Worm (Caenorhabditis elegans) whole organism, L4 larva: ENCODE data around the gene sre-32.

Source experiments
- D1046.2 ChIP-seq: fragments of 200-800 bp; sonication (Bioruptor generic); IDR thresholded peaks from 2 replicates; pipeline ENCODE4 v1.3.6; 2022; ENCODE audit warnings: missing genetic modification characterization, missing compliant biosample characterization
- F10B5.3 ChIP-seq: sonication (generic microtip); optimal IDR thresholded peaks from 2 replicates; lab custom pipeline; 2016; ENCODE audit warnings: mild to moderate bottlenecking, missing genetic modification characterization, missing compliant biosample characterization
- F49E8.2 ChIP-seq: sonication (generic microtip); optimal IDR thresholded peaks from 2 replicates; lab custom pipeline; 2016; ENCODE audit warnings: missing compliant biosample characterization, mild to moderate bottlenecking, missing genetic modification characterization, borderline replicate concordance
- R02D3.7 ChIP-seq: fragments of 150-350 bp; sonication (generic microtip); optimal IDR thresholded peaks from 3 replicates; lab custom pipeline; 2014; ENCODE audit warnings: missing biosample characterization, missing genetic modification characterization
- Y48G9A.11 ChIP-seq: fragments of 200-800 bp; sonication (Bioruptor generic); IDR thresholded peaks from 2 replicates; pipeline ENCODE4 v1.3.6; 2022; ENCODE audit warnings: missing genetic modification reagents, missing genetic modification characterization, missing compliant biosample characterization
- Y5F2A.4 ChIP-seq: fragments of 200-800 bp; sonication (Bioruptor generic); optimal IDR thresholded peaks from 2 replicates; lab custom pipeline; 2018; ENCODE audit warnings: mild to moderate bottlenecking, missing genetic modification characterization, missing compliant biosample characterization
- Y75B8A.6 ChIP-seq: fragments of 200-800 bp; sonication (Bioruptor generic); IDR thresholded peaks from 2 replicates; pipeline ENCODE4 v1.3.6; 2022; ENCODE audit warnings: missing genetic modification reagents, missing genetic modification characterization, missing compliant biosample characterization
- ZK546.5 ChIP-seq, 2 experiments: sonication (generic microtip); optimal IDR thresholded peaks; 2 replicates each; lab custom pipeline; 2017; ENCODE audit warnings: missing biosample characterization in 2 of 2, missing genetic modification characterization in 2 of 2
- ama-1 ChIP-seq: fragments of 150-350 bp; optimal IDR thresholded peaks from 2 replicates; lab custom pipeline; 2014; ENCODE audit warnings: inconsistent platforms, mixed read lengths
- ceh-44 ChIP-seq: fragments of 200-800 bp; sonication (Bioruptor generic); IDR thresholded peaks from 2 replicates; pipeline ENCODE4 v1.3.6; 2022; ENCODE audit warnings: missing genetic modification reagents, missing genetic modification characterization, missing compliant biosample characterization
- ces-1 ChIP-seq: fragments of 150-350 bp; sonication (generic microtip); optimal IDR thresholded peaks from 4 replicates; lab custom pipeline; 2014; ENCODE audit warnings: missing biosample characterization, missing genetic modification reagents, missing genetic modification characterization
- ctbp-1 ChIP-seq: fragments of 200-800 bp; sonication (Bioruptor generic); IDR thresholded peaks from 2 replicates; pipeline ENCODE4 v1.3.6; 2022; ENCODE audit warnings: missing genetic modification reagents, missing genetic modification characterization, missing compliant biosample characterization
- daf-12 ChIP-seq: fragments of 150-350 bp; optimal IDR thresholded peaks from 2 replicates; lab custom pipeline; 2014; ENCODE audit warnings: missing biosample characterization, missing genetic modification reagents, missing genetic modification characterization
- dmd-8 ChIP-seq: fragments of 200-800 bp; sonication (Bioruptor generic); IDR thresholded peaks from 2 replicates; pipeline ENCODE4 v1.3.6; 2022; ENCODE audit warnings: missing genetic modification characterization, missing compliant biosample characterization
- dpl-1 ChIP-seq: fragments of 150-350 bp; optimal IDR thresholded peaks from 2 replicates; lab custom pipeline; 2014; ENCODE audit warnings: missing biosample characterization, missing genetic modification reagents, missing genetic modification characterization
- dve-1 ChIP-seq: sonication (generic microtip); optimal IDR thresholded peaks from 2 replicates; lab custom pipeline; 2017; ENCODE audit warnings: antibody characterized with exemption, mild to moderate bottlenecking, missing genetic modification characterization, missing compliant biosample characterization; ENCODE audit not compliant: insufficient read depth
- egl-43 ChIP-seq: fragments of 200-800 bp; sonication (Bioruptor generic); IDR thresholded peaks from 2 replicates; pipeline ENCODE4 v1.3.6; 2022; ENCODE audit warnings: missing genetic modification reagents, missing genetic modification characterization, missing compliant biosample characterization
- fkh-10 ChIP-seq: fragments of 150-350 bp; optimal IDR thresholded peaks from 2 replicates; lab custom pipeline; 2014; ENCODE audit warnings: missing biosample characterization, missing genetic modification reagents, missing genetic modification characterization
- fos-1 ChIP-seq: fragments of 150-350 bp; optimal IDR thresholded peaks from 2 replicates; lab custom pipeline; 2014; ENCODE audit warnings: missing biosample characterization, missing genetic modification characterization
- hif-1 ChIP-seq, 2 experiments: sonication (generic microtip); optimal IDR thresholded peaks; 2 replicates each; lab custom pipeline; 2016 to 2017; ENCODE audit warnings: missing compliant biosample characterization in 2 of 2, missing genetic modification characterization in 2 of 2, missing genetic modification reagents in 2 of 2, missing genotype in 2 of 2, mild to moderate bottlenecking in 1 of 2
- hlh-11 ChIP-seq: fragments of 200-800 bp; sonication (Bioruptor generic); optimal IDR thresholded peaks from 2 replicates; lab custom pipeline; 2018; ENCODE audit warnings: mild to moderate bottlenecking, missing genetic modification characterization, missing compliant biosample characterization
- lim-7 ChIP-seq: fragments of 200-800 bp; sonication (Bioruptor generic); IDR thresholded peaks from 2 replicates; pipeline ENCODE4 v1.3.6; 2022; ENCODE audit warnings: missing genetic modification characterization, missing compliant biosample characterization
- lin-1 ChIP-seq: fragments of 200-800 bp; sonication (Bioruptor generic); IDR thresholded peaks from 2 replicates; pipeline ENCODE4 v1.3.6; 2022; ENCODE audit warnings: missing genetic modification reagents, missing genetic modification characterization, missing compliant biosample characterization
- lin-38 ChIP-seq: fragments of 200-800 bp; sonication (Bioruptor generic); IDR thresholded peaks from 2 replicates; pipeline ENCODE4 v1.3.6; 2022; ENCODE audit warnings: missing genetic modification reagents, missing genetic modification characterization, missing compliant biosample characterization
- lin-39 ChIP-seq: fragments of 150-350 bp; optimal IDR thresholded peaks from 2 replicates; lab custom pipeline; 2014; ENCODE audit warnings: missing biosample characterization, missing genetic modification reagents, missing genetic modification characterization
- lir-3 ChIP-seq: sonication (generic microtip); optimal IDR thresholded peaks from 2 replicates; lab custom pipeline; 2016; ENCODE audit warnings: mild to moderate bottlenecking, missing genetic modification characterization, missing compliant biosample characterization
- madf-5 ChIP-seq, 2 experiments: fragments of 200-800 bp; sonication (Bioruptor generic); IDR thresholded peaks; 2 replicates each; pipeline ENCODE4 v1.3.6; 2022; ENCODE audit warnings: missing compliant biosample characterization in 2 of 2, missing genetic modification characterization in 2 of 2
- mes-2 ChIP-seq: sonication (generic microtip); optimal IDR thresholded peaks from 2 replicates; lab custom pipeline; 2016; ENCODE audit warnings: missing genotype, mild to moderate bottlenecking, missing genetic modification characterization, missing compliant biosample characterization; ENCODE audit not compliant: poor library complexity, severe bottlenecking
- mxl-2 ChIP-seq: fragments of 200-800 bp; sonication (Bioruptor generic); conservative IDR thresholded peaks from 2 replicates; pipeline ENCODE4 v1.3.6; 2022; ENCODE audit warnings: missing genetic modification reagents, missing genetic modification characterization, missing compliant biosample characterization
- nhr-10 ChIP-seq: fragments of 150-350 bp; optimal IDR thresholded peaks from 2 replicates; lab custom pipeline; 2014; ENCODE audit warnings: missing biosample characterization, missing genetic modification characterization
- nhr-102 ChIP-seq: sonication (generic microtip); optimal IDR thresholded peaks from 2 replicates; lab custom pipeline; 2016; ENCODE audit warnings: mild to moderate bottlenecking, missing genetic modification characterization, moderate library complexity, missing compliant biosample characterization
- nhr-111 ChIP-seq: fragments of 200-800 bp; sonication (Bioruptor generic); optimal IDR thresholded peaks from 2 replicates; lab custom pipeline; 2018; ENCODE audit warnings: mild to moderate bottlenecking, missing genetic modification characterization, missing compliant biosample characterization
- nhr-28 ChIP-seq: fragments of 150-350 bp; optimal IDR thresholded peaks from 2 replicates; lab custom pipeline; 2014; ENCODE audit warnings: missing biosample characterization, missing genetic modification characterization
- nhr-41 ChIP-seq: fragments of 200-800 bp; sonication (Bioruptor generic); IDR thresholded peaks from 2 replicates; pipeline ENCODE4 v1.3.6; 2022; ENCODE audit warnings: missing genetic modification reagents, missing genetic modification characterization, missing compliant biosample characterization
- nhr-48 ChIP-seq: sonication (generic microtip); optimal IDR thresholded peaks from 2 replicates; lab custom pipeline; 2016; ENCODE audit warnings: mild to moderate bottlenecking, missing genetic modification characterization, missing compliant biosample characterization
- saeg-2 ChIP-seq: fragments of 200-800 bp; sonication (Bioruptor generic); IDR thresholded peaks from 2 replicates; pipeline ENCODE4 v1.3.6; 2022; ENCODE audit warnings: missing genetic modification reagents, missing genetic modification characterization, missing compliant biosample characterization
- sdz-12 ChIP-seq: fragments of 200-800 bp; sonication (Bioruptor generic); optimal IDR thresholded peaks from 2 replicates; lab custom pipeline; 2018; ENCODE audit warnings: mild to moderate bottlenecking, missing genetic modification characterization, missing compliant biosample characterization
- snpc-1.2 ChIP-seq: fragments of 200-800 bp; sonication (Bioruptor generic); IDR thresholded peaks from 2 replicates; pipeline ENCODE4 v1.3.6; 2022; ENCODE audit warnings: missing genetic modification reagents, missing genetic modification characterization, missing compliant biosample characterization
- tag-97 ChIP-seq: fragments of 200-800 bp; sonication (Bioruptor generic); IDR thresholded peaks from 2 replicates; pipeline ENCODE4 v1.3.6; 2022; ENCODE audit warnings: missing genetic modification characterization, missing compliant biosample characterization
- tra-1 ChIP-seq: fragments of 200-800 bp; sonication (Bioruptor generic); IDR thresholded peaks from 2 replicates; pipeline ENCODE4 v1.3.6; 2022; ENCODE audit warnings: missing genetic modification reagents, missing genetic modification characterization, missing compliant biosample characterization
- zfp-2 ChIP-seq: sonication (generic microtip); optimal IDR thresholded peaks from 2 replicates; lab custom pipeline; 2016; ENCODE audit warnings: mild to moderate bottlenecking, missing genetic modification characterization, missing compliant biosample characterization
- zfp-3 ChIP-seq: fragments of 200-800 bp; sonication (Bioruptor generic); conservative IDR thresholded peaks from 2 replicates; pipeline ENCODE4 v1.3.6; 2022; ENCODE audit warnings: missing genetic modification reagents, missing genetic modification characterization, missing compliant biosample characterization
- zip-2 ChIP-seq: fragments of 150-350 bp; optimal IDR thresholded peaks from 2 replicates; lab custom pipeline; 2014; ENCODE audit warnings: missing biosample characterization, missing genetic modification characterization
- ztf-11 ChIP-seq: fragments of 150-350 bp; optimal IDR thresholded peaks from 2 replicates; lab custom pipeline; 2014; ENCODE audit warnings: missing biosample characterization, missing genetic modification characterization

Gene sre-32

DNA sequence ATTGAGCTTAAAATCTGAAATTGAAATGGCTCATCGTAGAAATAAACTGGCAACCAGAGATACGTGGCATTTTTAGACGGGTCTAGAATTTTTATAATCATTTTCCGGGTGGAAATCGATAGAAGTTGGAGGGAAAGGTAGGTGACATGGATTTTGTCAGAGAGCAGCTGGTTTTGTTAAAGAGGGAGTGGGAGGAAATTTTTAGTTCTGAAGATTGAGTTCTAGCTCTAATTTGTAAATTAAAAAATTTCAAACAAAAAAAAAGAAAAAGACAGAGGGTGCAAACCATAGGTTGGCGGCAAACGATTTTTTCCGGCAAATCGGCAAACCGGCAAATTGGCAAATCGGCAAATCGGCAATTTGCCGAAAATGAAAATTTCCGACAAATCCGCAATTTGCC is at the start of gene sre-32:
Gene sre-32, minus strand, starts transcription at position 101 of the 400 bp plus-strand sequence.
- TF ChIP-seq nhr-10 (tag; lab: Kevin White, UChicago) (no peak), lin-39 (tag; lab: Kevin White, UChicago) (no peak), saeg-2 (GFP tag; lab: Robert Waterston, UW) (no peak), lin-38 (GFP tag; lab: Robert Waterston, UW) (no peak), zip-2 (no peak), ZK546.5 (tag; optimal IDR thresholded peaks at IDR 0.05; lab: Kevin White, UChicago) (no peak), Y75B8A.6 (GFP tag; lab: Robert Waterston, UW) (no peak), snpc-1.2 (GFP tag; lab: Robert Waterston, UW) (no peak), madf-5 (GFP tag; IDR thresholded peaks at IDR 0.05; lab: Robert Waterston, UW) (no peak), ama-1 (lab: Kevin White, UChicago) (no peak)

DNA sequence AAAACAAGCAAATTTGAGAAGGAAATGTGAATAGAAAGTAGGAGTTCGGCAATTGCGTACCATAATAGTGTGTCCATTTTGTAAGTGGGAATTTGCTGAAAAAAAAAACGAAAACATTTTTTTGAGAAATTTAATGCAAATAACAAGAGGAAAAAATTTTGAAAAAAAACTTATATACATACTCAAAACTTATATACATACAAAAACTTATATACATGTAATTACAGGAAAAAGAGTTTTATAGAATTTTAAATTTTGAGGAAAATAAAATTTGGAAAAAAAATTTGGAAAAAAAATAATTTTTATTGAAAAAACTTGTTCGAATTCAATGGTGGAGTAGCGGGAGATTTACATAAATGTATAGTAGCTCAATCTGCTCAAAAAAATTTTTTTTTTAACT is 46.3 kb upstream of the sre-32 start, which contains the start of gene ador-1:
Gene ador-1, minus strand, starts transcription at position 101 of the 400 bp plus-strand sequence.
- TF ChIP-seq F10B5.3 (no peak), F49E8.2 (tag; lab: Kevin White, UChicago) (no peak), ceh-44 (no peak), nhr-111 (GFP tag; lab: Kevin White, UChicago) (no peak), fos-1 (tag; lab: Kevin White, UChicago) (no peak), Y5F2A.4 (GFP tag; lab: Kevin White, UChicago) (no peak), daf-12 (no peak), D1046.2 (GFP tag; lab: Robert Waterston, UW) (no peak), tag-97 (GFP tag; lab: Robert Waterston, UW) (no peak)
- TF ChIP-seq, all 104 proteins: peak for 0

DNA sequence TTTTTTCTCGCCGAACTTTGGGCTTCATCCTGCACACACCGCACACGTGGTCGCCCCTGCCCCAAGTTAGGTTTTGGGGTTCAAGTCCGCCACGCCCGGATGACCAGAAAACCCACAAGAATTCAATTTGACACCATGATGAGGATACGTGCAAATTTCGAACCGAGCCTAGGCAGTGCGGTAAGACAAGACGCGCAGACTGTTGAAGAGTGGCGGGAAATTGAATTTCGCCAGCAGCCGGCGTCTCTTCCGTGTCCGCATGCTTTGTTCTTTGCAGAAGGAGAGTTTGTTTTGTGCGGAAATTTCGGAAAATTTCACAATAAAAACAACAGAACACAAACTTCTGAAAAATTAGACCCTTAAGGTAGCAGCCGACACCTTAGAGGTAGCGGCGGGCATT is 43.4 kb upstream of the sre-32 start:
- no peak for TF ChIP-seq mes-2
- 0 out of 2 replicates have a peak, but pooled peaks have one; percentile 35 for TF ChIP-seq ctbp-1 (GFP tag; lab: Robert Waterston, UW)
- peak; percentile 65 for TF ChIP-seq ces-1 (GFP tag; lab: Kevin White, UChicago)
- peak; percentile 29 for TF ChIP-seq fkh-10 (GFP tag; lab: Kevin White, UChicago)
- TF ChIP-seq hif-1 (tag; optimal IDR thresholded peaks at IDR 0.05; lab: Kevin White, UChicago): peak in 1 of 2 experiments; percentile 37
- TF ChIP-seq sdz-12 (GFP tag; lab: Kevin White, UChicago): no peak

DNA sequence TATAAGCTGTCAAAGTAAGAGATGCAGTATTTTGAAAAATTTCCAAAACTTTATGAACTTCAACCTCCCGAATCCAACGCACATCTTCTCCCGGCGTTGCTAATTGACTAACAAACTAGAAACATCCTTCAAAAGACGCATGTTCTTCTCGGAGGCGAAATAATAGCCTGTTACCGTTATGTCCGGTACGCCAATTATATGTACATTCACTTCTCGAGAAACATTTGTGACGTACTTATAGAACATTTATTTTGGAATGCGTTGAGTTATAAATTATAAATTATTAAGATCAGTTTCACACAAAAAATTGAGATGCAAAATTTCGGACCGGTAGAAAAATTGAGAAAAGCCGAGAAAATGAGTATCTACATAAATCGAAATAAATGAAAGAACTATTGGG is 40.4 kb upstream of the sre-32 start, which contains the start of gene T21B4.3:
Gene T21B4.3, minus strand, starts transcription at position 101 of the 400 bp plus-strand sequence.
- no peak for TF ChIP-seq dpl-1

DNA sequence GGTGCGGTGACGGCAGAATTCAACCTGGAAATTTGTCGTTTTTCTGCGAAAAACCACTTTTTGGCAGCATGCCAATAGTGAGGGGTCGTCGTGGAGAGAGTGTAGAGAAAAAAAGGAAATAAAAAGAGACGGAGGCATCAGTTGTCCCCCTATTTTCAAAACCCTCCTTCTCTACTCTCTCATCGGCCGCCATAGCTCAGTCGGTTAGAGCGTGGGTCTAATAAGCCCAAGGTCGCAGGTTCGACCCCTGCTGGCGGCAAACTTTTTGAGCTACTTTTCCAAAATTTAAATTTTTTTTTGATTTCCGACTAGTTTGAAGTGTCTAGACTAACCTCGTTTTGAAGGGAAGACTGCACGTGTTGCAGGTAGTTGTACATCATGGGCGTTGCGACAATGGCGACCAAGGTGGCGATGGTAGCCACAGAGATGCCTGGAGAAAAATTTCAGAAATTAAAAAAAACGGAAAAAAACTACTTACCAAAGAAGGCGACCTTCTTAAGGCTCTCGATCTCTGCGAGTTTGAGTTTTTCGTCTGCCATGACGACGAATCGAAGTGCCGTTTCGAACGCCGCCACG is 38.1 kb upstream of the sre-32 start, which contains the start of gene col-85:
Gene col-85, minus strand, starts transcription at position 540 of the 576 bp plus-strand sequence.
- TF ChIP-seq tra-1 (GFP tag; lab: Robert Waterston, UW) (peak; percentile 94), hlh-11 (tag; lab: Kevin White, UChicago) (peak; percentile 66), dve-1 (tag; lab: Kevin White, UChicago) (no peak), nhr-41 (peak; percentile 94), zfp-2 (peak; percentile 48), lir-3 (tag; lab: Kevin White, UChicago) (peak; percentile 62), fkh-10 (GFP tag; lab: Kevin White, UChicago) (peak; percentile 30), lin-1 (peak; percentile 89), zfp-3 (GFP tag; lab: Robert Waterston, UW) (peak; percentile 73), mxl-2 (GFP tag; lab: Robert Waterston, UW) (peak; percentile 73), lim-7 (GFP tag; lab: Robert Waterston, UW) (peak; percentile 98), nhr-28 (tag; lab: Kevin White, UChicago) (peak; percentile 48), nhr-48 (peak; percentile 67), egl-43 (GFP tag; lab: Robert Waterston, UW) (peak; percentile 98), ceh-44 (peak; percentile 92), dmd-8 (peak; percentile 95), Y48G9A.11 (GFP tag; lab: Robert Waterston, UW) (peak; percentile 87), ztf-11 (tag; lab: Kevin White, UChicago) (no peak), madf-5 (GFP tag; IDR thresholded peaks at IDR 0.05; lab: Robert Waterston, UW) (peak; percentile 89 to 90; a peak in 3 of 4 replicates), R02D3.7 (tag; lab: Kevin White, UChicago) (peak; percentile 21), nhr-102 (tag; lab: Kevin White, UChicago) (peak; percentile 75)
